Worm (Caenorhabditis elegans) whole organism, late embryonic: ENCODE data around the gene tmem-218.

Experiments
- K02D7.2 ChIP-seq: sonication (generic microtip); optimal IDR thresholded peaks from 2 replicates; lab custom pipeline; 2017; ENCODE audit warnings: mild to moderate bottlenecking, missing genetic modification characterization, missing compliant biosample characterization
- T23F11.4 ChIP-seq: fragments of 200-800 bp; sonication (Bioruptor generic); optimal IDR thresholded peaks from 2 replicates; lab custom pipeline; 2018; ENCODE audit warnings: mild to moderate bottlenecking, missing genetic modification characterization, missing compliant biosample characterization
- ceh-22 ChIP-seq: sonication (generic microtip); optimal IDR thresholded peaks from 2 replicates; lab custom pipeline; 2017; ENCODE audit warnings: missing biosample characterization, missing genetic modification characterization
- ceh-24 ChIP-seq: sonication (generic microtip); optimal IDR thresholded peaks from 2 replicates; lab custom pipeline; 2016; ENCODE audit warnings: mild to moderate bottlenecking, missing genetic modification characterization, missing compliant biosample characterization
- dmd-4 ChIP-seq: sonication (generic microtip); optimal IDR thresholded peaks from 2 replicates; lab custom pipeline; 2016; ENCODE audit warnings: borderline replicate concordance, missing genetic modification characterization, missing compliant biosample characterization
- lin-11 ChIP-seq: fragments of 200-800 bp; sonication (Bioruptor generic); optimal IDR thresholded peaks from 2 replicates; lab custom pipeline; 2018; ENCODE audit warnings: mild to moderate bottlenecking, missing genetic modification characterization, missing compliant biosample characterization
- nfya-1 ChIP-seq: sonication (generic microtip); optimal IDR thresholded peaks from 2 replicates; lab custom pipeline; 2017; ENCODE audit warnings: missing genetic modification characterization, mild to moderate bottlenecking, missing compliant biosample characterization, antibody characterized with exemption, moderate library complexity

DNA sequence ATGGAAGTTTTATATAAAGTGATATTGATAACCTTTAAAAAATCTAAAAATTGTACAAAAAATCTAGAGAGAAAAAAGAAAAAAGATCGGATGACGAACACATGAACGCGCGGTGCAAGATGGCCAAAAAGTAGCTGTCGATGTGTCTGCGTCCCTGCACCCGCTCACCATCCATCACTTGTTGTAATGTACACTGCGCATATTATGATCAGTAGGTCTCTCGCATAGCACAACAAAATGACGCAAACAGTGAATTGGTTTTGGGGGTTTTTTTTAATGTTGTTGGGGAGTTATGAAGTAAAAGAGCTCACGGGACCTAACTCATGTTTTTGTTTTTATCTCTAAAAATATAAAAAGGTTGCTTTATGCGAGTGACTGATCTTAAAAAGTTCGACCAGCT lies 17.8 kb upstream of the tmem-218 start:
- no peak for TF ChIP-seq lin-11 (tag; lab: Kevin White, UChicago)
- no peak for TF ChIP-seq ceh-24 (tag; lab: Kevin White, UChicago)
- TF ChIP-seq T23F11.4 (GFP tag; lab: Kevin White, UChicago), result no peak
- no peak for TF ChIP-seq nfya-1 (tag; lab: Kevin White, UChicago)
- TF ChIP-seq K02D7.2 (tag; lab: Kevin White, UChicago), result no peak
- no peak for TF ChIP-seq ceh-22 (tag; lab: Kevin White, UChicago)
- no peak for TF ChIP-seq dmd-4 (tag; lab: Kevin White, UChicago)
